Worm (Caenorhabditis elegans): ENCODE measurements around the gene col-43.

- TF ChIP-seq him-1 (tag; optimal IDR thresholded peaks at IDR 0.05) = no peak
- TF ChIP-seq W03F9.2 (tag; optimal IDR thresholded peaks at IDR 0.05) = no peak
- TF ChIP-seq dao-5 (tag; optimal IDR thresholded peaks at IDR 0.05) = no peak
These were observed 9.3 kb downstream of the col-43 start for ce11 chrV:8041336-8041868.
